Fruit fly (Drosophila melanogaster) Kc167 (cell line): Measurements from ENCODE around the gene bcd.

Experiments
- Myc ChIP-seq: fragments of >200 bp; optimal IDR thresholded peaks from 2 replicates; lab custom pipeline; 2017; ENCODE audit warnings: missing external identifiers
- Sin3A ChIP-seq: fragments of >200 bp; optimal IDR thresholded peaks from 2 replicates; lab custom pipeline; 2018; ENCODE audit warnings: missing external identifiers
- psq ChIP-seq: fragments of >200 bp; optimal IDR thresholded peaks from 2 replicates; lab custom pipeline; 2017; ENCODE audit warnings: missing external identifiers
- ttk ChIP-seq: sonication (Bioruptor generic); optimal IDR thresholded peaks from 2 replicates; lab custom pipeline; 2017; ENCODE audit warnings: missing external identifiers

DNA sequence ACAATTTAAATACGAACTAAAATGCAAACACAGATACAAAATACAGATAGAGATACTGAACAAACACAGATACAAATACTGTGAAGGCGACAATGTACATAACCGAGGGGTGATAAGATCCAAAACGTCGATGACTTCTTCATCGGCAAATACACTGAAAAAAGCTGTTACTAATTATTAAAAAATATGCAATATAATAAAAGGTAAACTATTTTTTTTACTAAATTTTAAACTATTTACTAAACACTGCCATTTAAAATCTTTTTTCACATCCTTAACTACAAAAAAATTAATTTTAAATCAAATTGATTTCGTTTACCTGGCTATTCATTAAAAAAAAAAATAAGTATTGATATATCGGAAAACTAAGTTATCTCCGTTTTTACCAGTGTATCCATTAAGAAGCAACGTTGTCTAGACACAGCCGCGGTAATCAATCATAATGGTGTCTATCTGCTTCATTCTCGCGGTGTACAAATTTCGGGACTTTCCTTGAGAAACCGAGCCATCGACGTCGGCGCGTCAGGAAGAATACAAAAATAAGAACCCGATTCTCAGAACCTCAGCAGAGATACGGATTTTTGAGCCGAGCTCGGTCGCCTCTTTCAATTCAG lies 3.6 kb upstream of the bcd start:
- no peak for TF ChIP-seq psq (lab: Kevin White, UChicago)
- TF ChIP-seq Myc (lab: Kevin White, UChicago), result no peak
- TF ChIP-seq ttk, result no peak
- no peak for TF ChIP-seq Sin3A (lab: Kevin White, UChicago)
